Worm (Caenorhabditis elegans): Measurements from ENCODE around the gene nhx-6.

DNA sequence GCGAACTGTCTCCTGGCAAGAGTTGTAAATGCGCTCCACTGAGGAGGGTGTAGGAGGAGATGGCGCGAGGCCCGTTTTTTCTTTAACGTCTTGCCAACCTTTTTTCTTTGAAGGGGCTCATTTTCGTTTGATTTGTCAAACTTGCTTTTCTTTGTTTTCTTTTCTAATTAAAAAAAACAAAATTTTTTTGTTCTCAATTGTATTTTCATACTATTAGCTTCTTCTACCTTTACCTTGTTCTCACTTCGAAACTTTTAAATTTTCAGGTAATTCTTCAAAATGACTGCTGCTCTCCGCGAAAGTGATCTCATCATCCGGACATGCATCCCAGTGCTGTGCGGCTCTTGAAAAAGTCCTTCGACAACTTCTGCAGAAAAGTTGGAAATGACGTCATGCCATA lies 39.3 kb downstream of the nhx-6 start, which contains the start of gene fbxa-184:
- TF ChIP-seq elt-3 (tag; optimal IDR thresholded peaks at IDR 0.05) (no peak), pha-4 (tag; optimal IDR thresholded peaks at IDR 0.05) (no peak), bed-3 (GFP tag; optimal IDR thresholded peaks at IDR 0.05) (no peak), lin-13 (tag; optimal IDR thresholded peaks at IDR 0.05) (no peak), ztf-11 (tag; optimal IDR thresholded peaks at IDR 0.05) (no peak), elt-1 (tag; optimal IDR thresholded peaks at IDR 0.05; ENCODE audit: borderline replicate concordance, insufficient read depth) (no peak), nhr-28 (tag; optimal IDR thresholded peaks at IDR 0.05) (no peak), ces-1 (GFP tag; optimal IDR thresholded peaks at IDR 0.05) (no peak), snpc-4 (tag; optimal IDR thresholded peaks at IDR 0.05) (no peak), nhr-2 (tag; optimal IDR thresholded peaks at IDR 0.05) (no peak), unc-62 (GFP tag; optimal IDR thresholded peaks at IDR 0.05) (no peak), tbx-8 (GFP tag; optimal IDR thresholded peaks at IDR 0.05) (no peak), nhr-237 (tag; optimal IDR thresholded peaks at IDR 0.05) (no peak)

All from whole organism, mixed stage, embryonic.